Worm (Caenorhabditis elegans) whole organism, L3 larva: ENCODE measurements around the gene set-3.
A peak's percentile ranks its signal among the peaks of the same experiment; 100 is the strongest.

ENCODE experiments used
- R02D3.7 ChIP-seq: fragments of 150-350 bp; optimal IDR thresholded peaks from 2 replicates; lab custom pipeline; 2014; ENCODE audit warnings: missing biosample characterization, missing genetic modification characterization
- aly-2 ChIP-seq: fragments of 150-350 bp; optimal IDR thresholded peaks from 2 replicates; lab custom pipeline; 2014; ENCODE audit warnings: missing biosample characterization, missing genetic modification characterization
- ama-1 ChIP-seq: fragments of 150-350 bp; optimal IDR thresholded peaks from 2 replicates; lab custom pipeline; 2018
- ceh-16 ChIP-seq: sonication (generic microtip); optimal IDR thresholded peaks from 2 replicates; lab custom pipeline; 2017; ENCODE audit warnings: missing biosample characterization, missing genetic modification characterization
- ceh-28 ChIP-seq: fragments of 150-350 bp; optimal IDR thresholded peaks from 2 replicates; lab custom pipeline; 2014; ENCODE audit warnings: missing biosample characterization, missing genetic modification reagents, missing genetic modification characterization
- ceh-82 ChIP-seq: fragments of 150-350 bp; optimal IDR thresholded peaks from 2 replicates; lab custom pipeline; 2014; ENCODE audit warnings: missing biosample characterization, missing genetic modification characterization
- ceh-9 ChIP-seq: sonication (generic microtip); optimal IDR thresholded peaks from 2 replicates; lab custom pipeline; 2018; ENCODE audit warnings: missing biosample characterization, missing genetic modification characterization
- daf-12 ChIP-seq: fragments of 150-350 bp; optimal IDR thresholded peaks from 2 replicates; lab custom pipeline; 2014; ENCODE audit warnings: missing biosample characterization, missing genetic modification reagents, missing genetic modification characterization
- egl-27 ChIP-seq: sonication (generic microtip); optimal IDR thresholded peaks from 4 replicates; lab custom pipeline; 2017; ENCODE audit warnings: missing biosample characterization, missing genetic modification reagents, missing genetic modification characterization
- egl-5 ChIP-seq: fragments of 150-350 bp; optimal IDR thresholded peaks from 2 replicates; lab custom pipeline; 2017; ENCODE audit warnings: missing biosample characterization, missing genetic modification reagents, missing genetic modification characterization, inconsistent platforms
- elt-1 ChIP-seq: fragments of 150-350 bp; optimal IDR thresholded peaks from 2 replicates; lab custom pipeline; 2014; ENCODE audit warnings: missing biosample characterization, missing genetic modification characterization
- elt-2 ChIP-seq: sonication (generic microtip); optimal IDR thresholded peaks from 2 replicates; lab custom pipeline; 2016; ENCODE audit warnings: missing genetic modification reagents, mild to moderate bottlenecking, missing genetic modification characterization, missing compliant biosample characterization
- elt-3 ChIP-seq, 3 experiments: fragments of 150-350 bp in 1 of 3; sonication (generic microtip) in 2 of 3; optimal IDR thresholded peaks; 2 replicates in 2 of 3; 4 replicates in 1 of 3; lab custom pipeline; 2014 to 2017; ENCODE audit warnings: missing biosample characterization in 3 of 3, missing genetic modification characterization in 3 of 3
- eor-1 ChIP-seq, 2 experiments: fragments of 150-350 bp; optimal IDR thresholded peaks; 2 replicates each; lab custom pipeline; 2014 to 2018; ENCODE audit warnings: missing biosample characterization in 2 of 2, missing genetic modification characterization in 2 of 2
- fkh-10 ChIP-seq: sonication (generic microtip); optimal IDR thresholded peaks from 2 replicates; lab custom pipeline; 2017; ENCODE audit warnings: missing biosample characterization, missing genetic modification reagents, missing genetic modification characterization
- fkh-2 ChIP-seq: fragments of 150-350 bp; optimal IDR thresholded peaks from 2 replicates; lab custom pipeline; 2014; ENCODE audit warnings: missing biosample characterization, missing genetic modification reagents, missing genetic modification characterization
- fos-1 ChIP-seq: fragments of 150-350 bp; optimal IDR thresholded peaks from 2 replicates; lab custom pipeline; 2014; ENCODE audit warnings: missing biosample characterization, missing genetic modification characterization
- hmg-11 ChIP-seq: sonication (generic microtip); optimal IDR thresholded peaks from 2 replicates; lab custom pipeline; 2016; ENCODE audit warnings: missing genetic modification characterization, missing compliant biosample characterization
- jun-1 ChIP-seq: fragments of 150-350 bp; optimal IDR thresholded peaks from 2 replicates; lab custom pipeline; 2014; ENCODE audit warnings: missing biosample characterization, missing genetic modification reagents, missing genetic modification characterization
- lin-15B ChIP-seq: fragments of 150-350 bp; optimal IDR thresholded peaks from 2 replicates; lab custom pipeline; 2014; ENCODE audit warnings: missing biosample characterization, missing genetic modification characterization
- lin-39 ChIP-seq: fragments of 150-350 bp; optimal IDR thresholded peaks from 2 replicates; lab custom pipeline; 2018; ENCODE audit warnings: missing biosample characterization, missing genetic modification reagents, missing genetic modification characterization
- lsy-12 ChIP-seq: sonication (generic microtip); optimal IDR thresholded peaks from 2 replicates; lab custom pipeline; 2016; ENCODE audit warnings: mild to moderate bottlenecking, missing genetic modification characterization, missing compliant biosample characterization
- mdl-1 ChIP-seq: fragments of 150-350 bp; optimal IDR thresholded peaks from 2 replicates; lab custom pipeline; 2014; ENCODE audit warnings: missing biosample characterization, missing genetic modification characterization
- mml-1 ChIP-seq: fragments of 150-350 bp; sonication (generic microtip); optimal IDR thresholded peaks from 3 replicates; lab custom pipeline; 2014; ENCODE audit warnings: missing biosample characterization, missing genetic modification characterization
- nfya-1 ChIP-seq: sonication (generic microtip); optimal IDR thresholded peaks from 2 replicates; lab custom pipeline; 2017; ENCODE audit warnings: missing genetic modification characterization, mild to moderate bottlenecking, missing compliant biosample characterization, antibody characterized with exemption, moderate library complexity; ENCODE audit not compliant: insufficient read depth
- nhr-11 ChIP-seq: fragments of 150-350 bp; optimal IDR thresholded peaks from 2 replicates; lab custom pipeline; 2014; ENCODE audit warnings: missing biosample characterization, missing genetic modification characterization
- nhr-12 ChIP-seq: fragments of 150-350 bp; optimal IDR thresholded peaks from 2 replicates; lab custom pipeline; 2014; ENCODE audit warnings: missing biosample characterization, missing genetic modification characterization
- nhr-23 ChIP-seq: fragments of 150-350 bp; optimal IDR thresholded peaks from 2 replicates; lab custom pipeline; 2014; ENCODE audit warnings: missing biosample characterization, missing genetic modification reagents, missing genetic modification characterization
- nhr-237 ChIP-seq: fragments of 150-350 bp; optimal IDR thresholded peaks from 2 replicates; lab custom pipeline; 2014; ENCODE audit warnings: missing biosample characterization, missing genetic modification characterization
- nhr-25 ChIP-seq: sonication (generic microtip); optimal IDR thresholded peaks from 2 replicates; lab custom pipeline; 2017; ENCODE audit warnings: missing biosample characterization, missing genetic modification characterization
- nhr-28 ChIP-seq: fragments of 150-350 bp; optimal IDR thresholded peaks from 2 replicates; lab custom pipeline; 2014; ENCODE audit warnings: missing biosample characterization, missing genetic modification characterization
- nhr-43 ChIP-seq: sonication (generic microtip); optimal IDR thresholded peaks from 2 replicates; lab custom pipeline; 2016; ENCODE audit warnings: mild to moderate bottlenecking, missing genetic modification characterization, missing compliant biosample characterization; ENCODE audit not compliant: poor library complexity, severe bottlenecking
- nhr-67 ChIP-seq: fragments of 150-350 bp; optimal IDR thresholded peaks from 2 replicates; lab custom pipeline; 2014; ENCODE audit warnings: missing biosample characterization, missing genetic modification characterization
- nhr-76 ChIP-seq: fragments of 150-350 bp; sonication (generic microtip); optimal IDR thresholded peaks from 5 replicates; lab custom pipeline; 2014; ENCODE audit warnings: missing biosample characterization, missing genetic modification characterization
- nhr-77 ChIP-seq: fragments of 150-350 bp; optimal IDR thresholded peaks from 2 replicates; lab custom pipeline; 2014; ENCODE audit warnings: missing biosample characterization, missing genetic modification characterization
- pha-4 ChIP-seq: fragments of 150-350 bp; optimal IDR thresholded peaks from 2 replicates; lab custom pipeline; 2014; ENCODE audit warnings: missing biosample characterization, missing genetic modification reagents, missing genetic modification characterization
- pqm-1 ChIP-seq: fragments of 150-350 bp; optimal IDR thresholded peaks from 2 replicates; lab custom pipeline; 2017; ENCODE audit warnings: missing biosample characterization, missing genetic modification characterization, inconsistent platforms
- sea-2 ChIP-seq: fragments of 150-350 bp; sonication (generic microtip); optimal IDR thresholded peaks from 4 replicates; lab custom pipeline; 2014; ENCODE audit warnings: missing biosample characterization, missing genetic modification reagents, missing genetic modification characterization
- skn-1 ChIP-seq: fragments of 150-350 bp; optimal IDR thresholded peaks from 2 replicates; lab custom pipeline; 2014; ENCODE audit warnings: missing biosample characterization, missing genetic modification characterization
- snpc-4 ChIP-seq: fragments of 150-350 bp; optimal IDR thresholded peaks from 2 replicates; lab custom pipeline; 2014; ENCODE audit warnings: missing biosample characterization, missing genetic modification characterization
- tbx-2 ChIP-seq: sonication (generic microtip); optimal IDR thresholded peaks from 2 replicates; lab custom pipeline; 2016; ENCODE audit warnings: mild to moderate bottlenecking, missing genetic modification characterization, missing compliant biosample characterization
- unc-39 ChIP-seq: sonication (generic microtip); optimal IDR thresholded peaks from 4 replicates; lab custom pipeline; 2017; ENCODE audit warnings: missing biosample characterization, missing genetic modification characterization
- unc-62 ChIP-seq: fragments of 150-350 bp; sonication (generic microtip); optimal IDR thresholded peaks from 4 replicates; lab custom pipeline; 2014; ENCODE audit warnings: missing biosample characterization, missing genetic modification reagents, missing genetic modification characterization
- zag-1 ChIP-seq: fragments of 150-350 bp; optimal IDR thresholded peaks from 2 replicates; lab custom pipeline; 2014; ENCODE audit warnings: missing biosample characterization, missing genetic modification characterization
- ztf-11 ChIP-seq: fragments of 150-350 bp; optimal IDR thresholded peaks from 2 replicates; lab custom pipeline; 2014; ENCODE audit warnings: missing biosample characterization, missing genetic modification characterization
- ztf-4 ChIP-seq: fragments of 150-350 bp; optimal IDR thresholded peaks from 2 replicates; lab custom pipeline; 2014; ENCODE audit warnings: missing biosample characterization, missing genetic modification characterization

Gene set-3

DNA sequence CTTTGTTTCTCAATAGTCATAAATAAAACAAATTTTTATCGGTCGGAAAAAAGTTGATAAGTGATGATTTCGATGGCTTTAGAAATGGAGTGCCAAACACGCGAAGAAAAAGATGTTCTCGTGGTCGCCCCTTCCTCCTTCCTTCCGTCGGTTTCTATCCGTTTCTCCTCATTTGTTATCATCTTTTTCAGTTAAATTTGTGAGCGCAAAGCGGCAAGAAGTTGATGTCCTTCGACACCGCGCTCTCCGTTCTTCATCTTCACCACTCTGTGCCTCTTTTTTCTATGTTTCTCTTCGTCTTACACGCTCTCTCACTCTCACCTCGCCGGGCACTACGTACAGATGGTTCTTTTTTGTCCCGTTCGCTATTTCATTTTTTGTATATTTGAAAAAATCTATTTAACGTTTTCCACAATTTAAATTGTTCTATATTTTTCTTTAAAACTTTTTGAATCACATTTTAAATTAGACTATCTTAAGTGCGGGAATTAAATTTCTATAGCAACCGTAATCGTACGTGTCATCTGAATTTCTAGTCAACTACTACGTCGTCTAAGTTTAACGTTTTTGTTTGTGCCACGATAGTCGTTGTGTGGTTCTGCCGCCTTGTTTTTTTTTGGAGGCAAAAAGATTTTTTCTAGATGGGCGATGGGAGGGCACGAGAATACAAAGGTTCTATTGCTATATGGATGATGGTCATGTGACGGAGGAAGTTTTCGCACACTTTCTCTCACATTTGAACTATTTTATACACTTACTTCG is 4.4 kb upstream of the set-3 start (continued):
- TF ChIP-seq elt-1 (tag; lab: Kevin White, UChicago) (no peak), nhr-23 (peak; percentile 8), nfya-1 (peak; percentile 61), nhr-12 (tag; lab: Kevin White, UChicago) (no peak), lin-15B (no peak), nhr-25 (tag; lab: Kevin White, UChicago) (peak; percentile 49), unc-39 (no peak), unc-62 (GFP tag; lab: Kevin White, UChicago) (no peak), ceh-16 (tag; lab: Kevin White, UChicago) (no peak), ceh-82 (tag; lab: Kevin White, UChicago) (no peak), fkh-10 (GFP tag; lab: Kevin White, UChicago) (no peak)

DNA sequence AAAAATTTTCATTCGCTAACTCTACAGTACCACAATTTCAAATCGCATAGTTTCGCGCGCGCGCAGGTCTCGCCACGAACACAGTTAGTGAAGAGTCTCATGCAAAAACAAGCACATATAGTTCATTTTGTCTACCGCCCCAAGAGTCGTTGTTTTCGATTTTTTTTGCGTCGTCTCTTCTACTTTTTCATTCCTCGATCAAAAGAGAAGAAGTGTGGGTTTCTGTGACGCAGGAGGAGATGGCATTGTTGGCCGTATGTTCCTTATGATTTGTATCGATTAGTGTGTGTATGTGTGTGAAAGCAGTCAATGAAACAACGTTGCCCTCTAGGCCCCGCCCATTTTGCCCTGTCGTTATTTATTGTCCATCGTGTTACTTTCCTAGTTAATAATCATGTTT is 3.5 kb upstream of the set-3 start:
- no peak for TF ChIP-seq pqm-1 (tag; lab: Kevin White, UChicago)
- no peak for TF ChIP-seq aly-2 (tag; lab: Kevin White, UChicago)
- no peak for TF ChIP-seq ceh-28 (tag; lab: Kevin White, UChicago)
- TF ChIP-seq elt-2 (tag; lab: Kevin White, UChicago): no peak
- no peak for TF ChIP-seq ztf-11
- TF ChIP-seq lin-39: no peak
- no peak for TF ChIP-seq nhr-11 (tag; lab: Kevin White, UChicago)
- no peak for TF ChIP-seq pha-4 (tag; lab: Kevin White, UChicago)
- no peak for TF ChIP-seq nhr-43 (tag; lab: Kevin White, UChicago)
- TF ChIP-seq daf-12 (tag; lab: Kevin White, UChicago): no peak
- TF ChIP-seq nhr-12 (tag; lab: Kevin White, UChicago): no peak
- no peak for TF ChIP-seq nhr-28 (tag; lab: Kevin White, UChicago)
- TF ChIP-seq ceh-82 (tag; lab: Kevin White, UChicago): no peak
- TF ChIP-seq ama-1 (lab: Kevin White, UChicago): peak; percentile 41
- no peak for TF ChIP-seq nhr-76
- no peak for TF ChIP-seq mdl-1
- TF ChIP-seq nfya-1: peak; percentile 23
- peak; percentile 29 for TF ChIP-seq nhr-25 (tag; lab: Kevin White, UChicago)
- TF ChIP-seq nhr-23: no peak
- no peak for TF ChIP-seq nhr-67 (tag; lab: Kevin White, UChicago)
- no peak for TF ChIP-seq ceh-9
- no peak for TF ChIP-seq nhr-237
- TF ChIP-seq lsy-12 (tag; lab: Kevin White, UChicago): no peak
- no peak for TF ChIP-seq egl-5
- no peak for TF ChIP-seq unc-39
- TF ChIP-seq nhr-77 (tag; lab: Kevin White, UChicago): no peak

DNA sequence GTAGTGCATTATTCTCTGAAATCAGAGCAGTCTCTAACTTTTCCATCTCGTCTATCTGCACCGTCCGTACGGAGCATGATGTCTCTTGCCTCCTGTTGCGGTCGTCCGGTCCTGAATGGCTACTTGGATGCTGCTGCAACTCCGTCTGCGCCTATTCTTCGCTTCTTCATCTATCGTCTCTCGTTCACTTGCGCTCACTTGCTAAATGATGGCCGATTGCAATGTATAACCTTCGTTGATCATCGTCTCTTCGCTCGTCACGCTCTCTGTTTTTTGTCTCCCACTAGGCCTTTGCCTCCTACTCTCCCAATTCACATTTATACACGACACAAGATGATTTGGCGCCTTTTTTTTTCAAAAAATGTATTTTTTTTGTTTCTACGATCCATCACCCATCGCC is 2.9 kb upstream of the set-3 start:
- peak; percentile 56 for TF ChIP-seq pha-4 (tag; lab: Kevin White, UChicago)
- no peak for TF ChIP-seq nhr-12 (tag; lab: Kevin White, UChicago)
- no peak for TF ChIP-seq eor-1 (tag; optimal IDR thresholded peaks at IDR 0.05; lab: Kevin White, UChicago)
- TF ChIP-seq ztf-11: no peak
- no peak for TF ChIP-seq nhr-67 (tag; lab: Kevin White, UChicago)
- TF ChIP-seq elt-2 (tag; lab: Kevin White, UChicago): peak; percentile 23
- TF ChIP-seq nhr-76: no peak
- TF ChIP-seq jun-1 (tag; lab: Kevin White, UChicago): peak; percentile 1
- no peak for TF ChIP-seq egl-5
- no peak for TF ChIP-seq fos-1
- TF ChIP-seq fkh-2: no peak
- no peak for TF ChIP-seq aly-2 (tag; lab: Kevin White, UChicago)
- peak; percentile 37 for TF ChIP-seq nhr-23
- TF ChIP-seq egl-27: no peak
- no peak for TF ChIP-seq ceh-16 (tag; lab: Kevin White, UChicago)
- TF ChIP-seq snpc-4 (tag; lab: Kevin White, UChicago): peak; percentile 59
- peak; percentile 75 for TF ChIP-seq hmg-11 (tag; lab: Kevin White, UChicago)
- TF ChIP-seq nhr-237: no peak
- TF ChIP-seq ceh-9: no peak
- TF ChIP-seq R02D3.7 (tag; lab: Kevin White, UChicago): no peak
- peak; percentile 42 for TF ChIP-seq skn-1 (tag; lab: Kevin White, UChicago)
- TF ChIP-seq ceh-82 (tag; lab: Kevin White, UChicago): no peak
- peak; percentile 12 for TF ChIP-seq ama-1 (lab: Kevin White, UChicago)
- TF ChIP-seq fkh-10 (GFP tag; lab: Kevin White, UChicago): no peak
- no peak for TF ChIP-seq nhr-28 (tag; lab: Kevin White, UChicago)
- peak; percentile 21 for TF ChIP-seq elt-1 (tag; lab: Kevin White, UChicago)
- TF ChIP-seq nhr-43 (tag; lab: Kevin White, UChicago): peak; percentile 10
- peak; percentile 89 for TF ChIP-seq nfya-1
- no peak for TF ChIP-seq zag-1
- no peak for TF ChIP-seq elt-3 (tag; optimal IDR thresholded peaks at IDR 0.05; lab: Kevin White, UChicago)
- TF ChIP-seq tbx-2 (tag; lab: Kevin White, UChicago): peak; percentile 18
- TF ChIP-seq mml-1 (tag; lab: Kevin White, UChicago): no peak
- no peak for TF ChIP-seq sea-2 (GFP tag; lab: Kevin White, UChicago)
- no peak for TF ChIP-seq ztf-4 (tag; lab: Kevin White, UChicago)
- TF ChIP-seq lsy-12 (tag; lab: Kevin White, UChicago): no peak
- TF ChIP-seq ceh-28 (tag; lab: Kevin White, UChicago): no peak
- TF ChIP-seq nhr-77 (tag; lab: Kevin White, UChicago): no peak
- TF ChIP-seq lin-39: peak; percentile 93
